Fruit fly (Drosophila melanogaster) whole organism, embryonic: ENCODE results near the gene zen.

Experiments used
- Asciz ChIP-seq: fragments of 200-800 bp; sonication (Bioruptor generic); optimal IDR thresholded peaks from 2 replicates; lab custom pipeline; 2017; ENCODE audit warnings: missing biosample characterization, mild to moderate bottlenecking, missing genetic modification characterization, missing genetic modification reagents
- Atf-2 ChIP-seq: fragments of 200-800 bp; sonication (Bioruptor generic); optimal IDR thresholded peaks from 2 replicates; lab custom pipeline; 2016; ENCODE audit warnings: missing biosample characterization, missing genetic modification characterization
- B-H2 ChIP-seq: fragments of 200-800 bp; sonication (Bioruptor generic); optimal IDR thresholded peaks from 2 replicates; lab custom pipeline; 2018; ENCODE audit warnings: missing biosample characterization, mild to moderate bottlenecking, missing genetic modification characterization
- CG10209 ChIP-seq: fragments of 200-800 bp; sonication (Bioruptor generic); optimal IDR thresholded peaks from 3 replicates; lab custom pipeline; 2017; ENCODE audit warnings: missing biosample characterization, mild to moderate bottlenecking, missing genetic modification characterization, missing genetic modification reagents
- CG12942 ChIP-seq: fragments of 200-800 bp; sonication (Bioruptor generic); optimal IDR thresholded peaks from 3 replicates; lab custom pipeline; 2016; ENCODE audit warnings: missing biosample characterization, missing genetic modification characterization
- CG14050 ChIP-seq: fragments of 200-800 bp; sonication (Bioruptor generic); IDR thresholded peaks from 3 replicates; pipeline ENCODE4 v1.3.6; 2022; ENCODE audit warnings: missing biosample characterization, missing genetic modification characterization
- CG16779 ChIP-seq: fragments of 200-800 bp; sonication (Bioruptor generic); IDR thresholded peaks from 2 replicates; pipeline ENCODE4 v1.3.6; 2022; ENCODE audit warnings: missing biosample characterization, missing genetic modification characterization
- CG17385 ChIP-seq: fragments of 200-800 bp; sonication (Bioruptor generic); optimal IDR thresholded peaks from 3 replicates; lab custom pipeline; 2018; ENCODE audit warnings: missing biosample characterization, mild to moderate bottlenecking, missing genetic modification characterization
- CG1792 ChIP-seq: fragments of 200-800 bp; sonication (Bioruptor generic); optimal IDR thresholded peaks from 2 replicates; lab custom pipeline; 2016; ENCODE audit warnings: missing biosample characterization, missing genetic modification characterization
- CG2712 ChIP-seq: fragments of 200-800 bp; optimal IDR thresholded peaks from 3 replicates; lab custom pipeline; 2019; ENCODE audit warnings: missing biosample characterization, mild to moderate bottlenecking, missing genetic modification characterization, moderate library complexity
- CG30431 ChIP-seq: fragments of 200-800 bp; sonication (Bioruptor generic); optimal IDR thresholded peaks from 2 replicates; lab custom pipeline; 2017; ENCODE audit warnings: missing biosample characterization, missing genetic modification characterization
- CG3163 ChIP-seq: fragments of 200-800 bp; sonication (Bioruptor generic); optimal IDR thresholded peaks from 3 replicates; lab custom pipeline; 2016; ENCODE audit warnings: missing biosample characterization, missing genetic modification characterization
- CG4730 ChIP-seq: fragments of 200-800 bp; sonication (Bioruptor generic); IDR thresholded peaks from 2 replicates; pipeline ENCODE4 v1.3.6; 2022; ENCODE audit warnings: missing biosample characterization, missing genetic modification characterization
- CG5245 ChIP-seq: fragments of 200-800 bp; sonication (Bioruptor generic); optimal IDR thresholded peaks from 3 replicates; lab custom pipeline; 2016; ENCODE audit warnings: missing biosample characterization, missing genetic modification characterization
- CG6689 ChIP-seq: fragments of 200-800 bp; sonication (Bioruptor generic); IDR thresholded peaks from 2 replicates; pipeline ENCODE4 v1.3.6; 2022; ENCODE audit warnings: missing biosample characterization, missing genetic modification characterization
- CG9817 ChIP-seq: fragments of 200-800 bp; sonication (Bioruptor generic); optimal IDR thresholded peaks from 2 replicates; lab custom pipeline; 2018; ENCODE audit warnings: missing biosample characterization, mild to moderate bottlenecking, missing genetic modification characterization, moderate library complexity
- CG9932 ChIP-seq: fragments of 200-800 bp; sonication (Bioruptor generic); IDR thresholded peaks from 2 replicates; pipeline ENCODE4 v1.3.6; 2022; ENCODE audit warnings: missing biosample characterization, missing genetic modification characterization
- Chrac-16 ChIP-seq: fragments of 200-800 bp; sonication (Bioruptor generic); optimal IDR thresholded peaks from 3 replicates; lab custom pipeline; 2016; ENCODE audit warnings: missing biosample characterization, missing genetic modification characterization
- D19B ChIP-seq: fragments of 200-800 bp; sonication (Bioruptor generic); optimal IDR thresholded peaks from 2 replicates; lab custom pipeline; 2017; ENCODE audit warnings: missing biosample characterization, mild to moderate bottlenecking, missing genetic modification characterization
- Dp ChIP-seq: fragments of 200-800 bp; sonication (Bioruptor generic); optimal IDR thresholded peaks from 2 replicates; lab custom pipeline; 2018; ENCODE audit warnings: missing biosample characterization, mild to moderate bottlenecking, missing genetic modification characterization, moderate library complexity
- Drgx ChIP-seq: fragments of 200-800 bp; sonication (Bioruptor generic); IDR thresholded peaks from 2 replicates; pipeline ENCODE4 v1.3.6; 2022; ENCODE audit warnings: missing biosample characterization, missing genetic modification characterization
- ERR ChIP-seq: fragments of 200-800 bp; sonication (Bioruptor generic); optimal IDR thresholded peaks from 2 replicates; lab custom pipeline; 2016; ENCODE audit warnings: missing biosample characterization, missing genetic modification characterization
- Ets97D ChIP-seq: fragments of 200-800 bp; sonication (Bioruptor generic); optimal IDR thresholded peaks from 3 replicates; lab custom pipeline; 2016; ENCODE audit warnings: missing biosample characterization, missing genetic modification characterization
- HLH3B ChIP-seq: fragments of 200-800 bp; sonication (Bioruptor generic); IDR thresholded peaks from 2 replicates; pipeline ENCODE4 v1.3.6; 2022; ENCODE audit warnings: missing biosample characterization, missing genetic modification characterization
- Hmr ChIP-seq: fragments of 200-800 bp; sonication (Bioruptor generic); optimal IDR thresholded peaks from 3 replicates; lab custom pipeline; 2017; ENCODE audit warnings: mild to moderate bottlenecking, missing biosample characterization, missing genetic modification reagents, missing genetic modification characterization
- MESR4 ChIP-seq: fragments of 200-800 bp; sonication (Bioruptor generic); optimal IDR thresholded peaks from 2 replicates; lab custom pipeline; 2018; ENCODE audit warnings: missing biosample characterization, mild to moderate bottlenecking, missing genetic modification characterization, moderate library complexity
- Med ChIP-seq: fragments of 200-800 bp; sonication (Bioruptor generic); peaks from one replicate; lab custom pipeline; 2016; ENCODE audit warnings: missing biosample characterization, missing genetic modification characterization, mild to moderate bottlenecking, inconsistent platforms, moderate library complexity
- Meics ChIP-seq: fragments of 200-800 bp; sonication (Bioruptor generic); optimal IDR thresholded peaks from 2 replicates; lab custom pipeline; 2017; ENCODE audit warnings: missing biosample characterization, mild to moderate bottlenecking, missing genetic modification characterization
- Mes4 ChIP-seq: fragments of 200-800 bp; sonication (Bioruptor generic); optimal IDR thresholded peaks from 2 replicates; lab custom pipeline; 2016; ENCODE audit warnings: missing biosample characterization, missing genetic modification characterization
- NC2α ChIP-seq: fragments of 200-800 bp; sonication (Bioruptor generic); optimal IDR thresholded peaks from 2 replicates; lab custom pipeline; 2016; ENCODE audit warnings: missing biosample characterization, missing genetic modification characterization
- Nf-YC ChIP-seq: fragments of 200-800 bp; optimal IDR thresholded peaks from 3 replicates; lab custom pipeline; 2019; ENCODE audit warnings: missing biosample characterization, mild to moderate bottlenecking, missing genetic modification characterization, moderate library complexity
- Stat92E ChIP-seq, 3 experiments: fragments of >200 bp in 2 of 3; fragments of 200-800 bp in 1 of 3; sonication (Bioruptor generic) in 1 of 3; optimal IDR thresholded peaks; 2 replicates each; lab custom pipeline; 2017 to 2019; ENCODE audit warnings: missing biosample characterization in 3 of 3, missing genetic modification characterization in 3 of 3, mild to moderate bottlenecking in 1 of 3, moderate library complexity in 1 of 3
- TFAM ChIP-seq: fragments of 200-800 bp; sonication (Bioruptor generic); optimal IDR thresholded peaks from 2 replicates; lab custom pipeline; 2017; ENCODE audit warnings: missing biosample characterization, missing genetic modification characterization, inconsistent platforms
- ase ChIP-seq: fragments of 200-800 bp; sonication (Bioruptor generic); IDR thresholded peaks from 3 replicates; pipeline ENCODE4 v1.3.6; 2022; ENCODE audit warnings: missing biosample characterization, missing genetic modification characterization
- corto ChIP-seq: fragments of 200-800 bp; sonication (Bioruptor generic); optimal IDR thresholded peaks from 2 replicates; lab custom pipeline; 2016; ENCODE audit warnings: missing biosample characterization, mild to moderate bottlenecking, missing genetic modification characterization, moderate library complexity
- crol ChIP-seq: fragments of 200-800 bp; sonication (Bioruptor generic); IDR thresholded peaks from 2 replicates; pipeline ENCODE4 v1.3.6; 2022; ENCODE audit warnings: missing biosample characterization, missing genetic modification characterization
- dmrt11E ChIP-seq: fragments of 200-800 bp; sonication (Bioruptor generic); optimal IDR thresholded peaks from 3 replicates; lab custom pipeline; 2018; ENCODE audit warnings: missing biosample characterization, mild to moderate bottlenecking, missing genetic modification characterization, moderate library complexity
- ewg ChIP-seq: fragments of 200-800 bp; sonication (Bioruptor generic); optimal IDR thresholded peaks from 3 replicates; lab custom pipeline; 2017; ENCODE audit warnings: mild to moderate bottlenecking, missing biosample characterization, missing genetic modification reagents, missing genetic modification characterization
- lola ChIP-seq, 3 experiments: fragments of >200 bp in 2 of 3; fragments of 200-800 bp in 1 of 3; sonication (Bioruptor generic) in 1 of 3; optimal IDR thresholded peaks; 2 replicates each; lab custom pipeline; 2017 to 2019; ENCODE audit warnings: missing biosample characterization in 3 of 3, missing genetic modification characterization in 3 of 3, mild to moderate bottlenecking in 1 of 3, moderate library complexity in 1 of 3
- org-1 ChIP-seq: fragments of 200-800 bp; sonication (Bioruptor generic); optimal IDR thresholded peaks from 2 replicates; lab custom pipeline; 2017; ENCODE audit warnings: missing biosample characterization, missing genetic modification characterization
- pros ChIP-seq: fragments of 200-800 bp; sonication (Bioruptor generic); optimal IDR thresholded peaks from 3 replicates; lab custom pipeline; 2019; ENCODE audit warnings: missing biosample characterization, mild to moderate bottlenecking, missing genetic modification characterization, moderate library complexity
- slou ChIP-seq: fragments of 200-800 bp; sonication (Bioruptor generic); optimal IDR thresholded peaks from 3 replicates; lab custom pipeline; 2016; ENCODE audit warnings: missing biosample characterization, missing genetic modification characterization
- slp2 ChIP-seq: fragments of 200-800 bp; sonication (Bioruptor generic); optimal IDR thresholded peaks from 2 replicates; lab custom pipeline; 2016; ENCODE audit warnings: missing biosample characterization, missing genetic modification characterization
- sna ChIP-seq: fragments of 200-800 bp; sonication (Bioruptor generic); IDR thresholded peaks from 2 replicates; pipeline ENCODE4 v1.3.6; 2022; ENCODE audit warnings: missing biosample characterization, missing genetic modification characterization; ENCODE audit not compliant: partially characterized antibody
- so ChIP-seq: fragments of 200-800 bp; sonication (Bioruptor generic); IDR thresholded peaks from 3 replicates; pipeline ENCODE4 v1.3.6; 2022; ENCODE audit warnings: missing biosample characterization, missing genetic modification characterization
- stc ChIP-seq: fragments of 200-800 bp; sonication (Bioruptor generic); IDR thresholded peaks from 2 replicates; pipeline ENCODE4 v1.3.6; 2022; ENCODE audit warnings: missing biosample characterization, missing genetic modification characterization
- tna ChIP-seq: fragments of 200-800 bp; sonication (Bioruptor generic); IDR thresholded peaks from 2 replicates; pipeline ENCODE4 v1.3.6; 2022; ENCODE audit warnings: missing biosample characterization, missing genetic modification characterization; ENCODE audit not compliant: partially characterized antibody
- ttk ChIP-seq: fragments of 200-800 bp; sonication (Bioruptor generic); IDR thresholded peaks from 2 replicates; pipeline ENCODE4 v2.1.2; 2022; ENCODE audit warnings: missing biosample characterization, missing genetic modification characterization
- tup ChIP-seq: fragments of 200-800 bp; sonication (Bioruptor generic); optimal IDR thresholded peaks from 2 replicates; lab custom pipeline; 2016; ENCODE audit warnings: missing biosample characterization, mild to moderate bottlenecking, missing genetic modification characterization, moderate library complexity
- yki ChIP-seq: fragments of >200 bp; optimal IDR thresholded peaks from 3 replicates; lab custom pipeline; 2018

The zen gene

DNA sequence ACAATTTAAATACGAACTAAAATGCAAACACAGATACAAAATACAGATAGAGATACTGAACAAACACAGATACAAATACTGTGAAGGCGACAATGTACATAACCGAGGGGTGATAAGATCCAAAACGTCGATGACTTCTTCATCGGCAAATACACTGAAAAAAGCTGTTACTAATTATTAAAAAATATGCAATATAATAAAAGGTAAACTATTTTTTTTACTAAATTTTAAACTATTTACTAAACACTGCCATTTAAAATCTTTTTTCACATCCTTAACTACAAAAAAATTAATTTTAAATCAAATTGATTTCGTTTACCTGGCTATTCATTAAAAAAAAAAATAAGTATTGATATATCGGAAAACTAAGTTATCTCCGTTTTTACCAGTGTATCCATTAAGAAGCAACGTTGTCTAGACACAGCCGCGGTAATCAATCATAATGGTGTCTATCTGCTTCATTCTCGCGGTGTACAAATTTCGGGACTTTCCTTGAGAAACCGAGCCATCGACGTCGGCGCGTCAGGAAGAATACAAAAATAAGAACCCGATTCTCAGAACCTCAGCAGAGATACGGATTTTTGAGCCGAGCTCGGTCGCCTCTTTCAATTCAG, 8.9 kb upstream of the zen start (continued):
- TF ChIP-seq Nf-YC (tag; lab: Kevin White, UChicago) (peak; percentile 24), lola (GFP tag; optimal IDR thresholded peaks at IDR 0.05; lab: Kevin White, UChicago) (peak in 1 of 3 experiments; percentile 99), slp2 (GFP tag; lab: Kevin White, UChicago) (peak; percentile 31), ewg (GFP tag; lab: Kevin White, UChicago) (peak; percentile 60), Dp (GFP tag; lab: Kevin White, UChicago) (no peak), corto (GFP tag; lab: Kevin White, UChicago) (no peak), slou (GFP tag; lab: Kevin White, UChicago) (no peak), TFAM (peak; percentile 24), CG6689 (GFP tag; lab: Robert Waterston, UW) (peak; percentile 86), NC2α (GFP tag; lab: Kevin White, UChicago) (peak; percentile 35), Stat92E (GFP tag; optimal IDR thresholded peaks at IDR 0.05; lab: Kevin White, UChicago) (peak in 1 of 3 experiments; percentile 92), Ets97D (GFP tag; lab: Kevin White, UChicago) (peak; percentile 17), CG9932 (GFP tag; lab: Robert Waterston, UW) (no peak), CG4730 (GFP tag; lab: Robert Waterston, UW) (peak; percentile 58), HLH3B (GFP tag; lab: Robert Waterston, UW) (peak; percentile 62; the same call in 1 of the 2 replicates), tup (peak; percentile 51), CG17385 (GFP tag; lab: Kevin White, UChicago) (peak; percentile 75), CG5245 (peak; percentile 60), CG9817 (peak; percentile 25), pros (peak; percentile 90), Med (GFP tag; lab: Kevin White, UChicago) (peak; percentile 77), so (GFP tag; lab: Robert Waterston, UW) (no peak), CG1792 (GFP tag; lab: Kevin White, UChicago) (peak; percentile 35), dmrt11E (tag; lab: Kevin White, UChicago) (peak; percentile 99), Asciz (GFP tag; lab: Kevin White, UChicago) (peak; percentile 70), tna (GFP tag; lab: Robert Waterston, UW) (no peak), CG2712 (tag; lab: Kevin White, UChicago) (peak; percentile 98), crol (GFP tag; lab: Robert Waterston, UW) (no peak), CG10209 (GFP tag; lab: Kevin White, UChicago) (peak; percentile 87), Chrac-16 (GFP tag; lab: Kevin White, UChicago) (peak; percentile 89), org-1 (GFP tag; lab: Kevin White, UChicago) (peak; percentile 77), CG14050 (no peak), Drgx (GFP tag; lab: Robert Waterston, UW) (peak; percentile 22; the same call in 1 of the 2 replicates), Mes4 (GFP tag; lab: Kevin White, UChicago) (peak; percentile 58), sna (GFP tag; lab: Robert Waterston, UW) (no peak), stc (GFP tag; lab: Robert Waterston, UW) (no peak), Hmr (GFP tag; lab: Kevin White, UChicago) (peak; percentile 60), CG16779 (GFP tag; lab: Robert Waterston, UW) (no peak), MESR4 (GFP tag; lab: Kevin White, UChicago) (no peak), ttk (GFP tag; lab: Robert Waterston, UW) (peak; percentile 57; the same call in 1 of the 2 replicates), CG30431 (GFP tag; lab: Kevin White, UChicago) (peak; percentile 64), D19B (peak; percentile 5), Atf-2 (GFP tag; lab: Kevin White, UChicago) (peak; percentile 48), CG12942 (GFP tag; lab: Kevin White, UChicago) (peak; percentile 55), yki (lab: Kevin White, UChicago) (no peak), ase (GFP tag; lab: Robert Waterston, UW) (no peak), Meics (GFP tag; lab: Kevin White, UChicago) (peak; percentile 54), CG3163 (no peak), B-H2 (GFP tag; lab: Kevin White, UChicago) (no peak), ERR (GFP tag; lab: Kevin White, UChicago) (no peak)
